Fruit fly (Drosophila melanogaster) whole organism, embryonic: ENCODE measurements around the gene CG4267.
A peak's percentile ranks its signal among the peaks of the same experiment; 100 is the strongest.

ENCODE experiments used
- Awh ChIP-seq: fragments of 200-800 bp; sonication (Bioruptor generic); IDR thresholded peaks from 2 replicates; pipeline ENCODE4, ENCODE4 v1.3.6; 2022; ENCODE audit warnings: missing biosample characterization, missing genetic modification characterization
- Bgb ChIP-seq: fragments of 200-800 bp; sonication (Bioruptor generic); IDR thresholded peaks from 2 replicates; pipeline ENCODE4 v1.3.6; 2022; ENCODE audit warnings: missing biosample characterization, missing genetic modification characterization; ENCODE audit not compliant: partially characterized antibody
- CG10147 ChIP-seq: fragments of 200-800 bp; sonication (Bioruptor generic); optimal IDR thresholded peaks from 2 replicates; lab custom pipeline; 2019; ENCODE audit warnings: missing biosample characterization, mild to moderate bottlenecking, missing genetic modification characterization, moderate library complexity
- CG10209 ChIP-seq: fragments of 200-800 bp; sonication (Bioruptor generic); optimal IDR thresholded peaks from 3 replicates; lab custom pipeline; 2017; ENCODE audit warnings: missing biosample characterization, mild to moderate bottlenecking, missing genetic modification characterization, missing genetic modification reagents
- CG10431 ChIP-seq: fragments of 200-800 bp; sonication (Bioruptor generic); optimal IDR thresholded peaks from 3 replicates; lab custom pipeline; 2018; ENCODE audit warnings: missing biosample characterization, mild to moderate bottlenecking, missing genetic modification characterization
- CG12659 ChIP-seq: fragments of 200-800 bp; sonication (Bioruptor generic); optimal IDR thresholded peaks from 3 replicates; lab custom pipeline; 2017; ENCODE audit warnings: mild to moderate bottlenecking, missing biosample characterization, missing genetic modification reagents, missing genetic modification characterization
- CG14441 ChIP-seq: fragments of 200-800 bp; sonication (Bioruptor generic); IDR thresholded peaks from 2 replicates; pipeline ENCODE4 v1.3.6; 2022; ENCODE audit warnings: missing biosample characterization, missing genetic modification characterization
- CG14710 ChIP-seq: fragments of 200-800 bp; sonication (Bioruptor generic); optimal IDR thresholded peaks from 3 replicates; lab custom pipeline; 2019; ENCODE audit warnings: missing biosample characterization, mild to moderate bottlenecking, missing genetic modification characterization, moderate library complexity
- CG14860 ChIP-seq: fragments of 200-800 bp; sonication (Bioruptor generic); IDR thresholded peaks from 3 replicates; pipeline ENCODE4 v1.3.6; 2022; ENCODE audit warnings: missing biosample characterization, missing genetic modification characterization; ENCODE audit not compliant: partially characterized antibody
- CG1529 ChIP-seq: fragments of 200-800 bp; sonication (Bioruptor generic); optimal IDR thresholded peaks from 3 replicates; lab custom pipeline; 2018; ENCODE audit warnings: missing biosample characterization, missing genetic modification characterization
- CG16813 ChIP-seq: fragments of 200-800 bp; sonication (Bioruptor generic); IDR thresholded peaks from 3 replicates; pipeline ENCODE4 v1.3.6; 2022; ENCODE audit warnings: missing biosample characterization, missing genetic modification characterization; ENCODE audit not compliant: partially characterized antibody
- CG17385 ChIP-seq: fragments of 200-800 bp; sonication (Bioruptor generic); optimal IDR thresholded peaks from 3 replicates; lab custom pipeline; 2018; ENCODE audit warnings: missing biosample characterization, mild to moderate bottlenecking, missing genetic modification characterization
- CG30431 ChIP-seq: fragments of 200-800 bp; sonication (Bioruptor generic); optimal IDR thresholded peaks from 2 replicates; lab custom pipeline; 2017; ENCODE audit warnings: missing biosample characterization, missing genetic modification characterization
- CG6791 ChIP-seq: fragments of 200-800 bp; sonication (Bioruptor generic); IDR thresholded peaks from 3 replicates; pipeline ENCODE4 v1.3.6; 2022; ENCODE audit warnings: missing biosample characterization, missing genetic modification characterization; ENCODE audit not compliant: partially characterized antibody
- CHES-1-like ChIP-seq: fragments of 200-800 bp; sonication (Bioruptor generic); optimal IDR thresholded peaks from 2 replicates; lab custom pipeline; 2016; ENCODE audit warnings: missing biosample characterization, missing genetic modification characterization
- CTCF ChIP-seq: fragments of 200-800 bp; sonication (Bioruptor generic); optimal IDR thresholded peaks from 2 replicates; lab custom pipeline; 2017; ENCODE audit warnings: missing biosample characterization, mild to moderate bottlenecking, missing genetic modification characterization, moderate library complexity
- CoRest ChIP-seq: fragments of 200-800 bp; sonication (Bioruptor generic); optimal IDR thresholded peaks from 3 replicates; lab custom pipeline; 2018; ENCODE audit warnings: missing biosample characterization, mild to moderate bottlenecking, missing genetic modification characterization, moderate library complexity
- D19A ChIP-seq: fragments of 200-800 bp; optimal IDR thresholded peaks from 3 replicates; lab custom pipeline; 2019; ENCODE audit warnings: missing biosample characterization, mild to moderate bottlenecking, missing genetic modification characterization, moderate library complexity
- D19B ChIP-seq: fragments of 200-800 bp; sonication (Bioruptor generic); optimal IDR thresholded peaks from 2 replicates; lab custom pipeline; 2017; ENCODE audit warnings: missing biosample characterization, mild to moderate bottlenecking, missing genetic modification characterization
- Dip2 ChIP-seq: fragments of 200-800 bp; sonication (Bioruptor generic); IDR thresholded peaks from 2 replicates; pipeline ENCODE4 v1.3.6; 2022; ENCODE audit warnings: missing biosample characterization, missing genetic modification characterization
- Dll ChIP-seq: fragments of 200-800 bp; sonication (Bioruptor generic); IDR thresholded peaks from 4 replicates; pipeline ENCODE4 v1.3.6; 2022; ENCODE audit warnings: missing biosample characterization, missing genetic modification characterization; ENCODE audit not compliant: partially characterized antibody
- Doc3 ChIP-seq: fragments of 200-800 bp; sonication (Bioruptor generic); IDR thresholded peaks from 3 replicates; pipeline ENCODE4 v1.3.6; 2022; ENCODE audit warnings: missing biosample characterization, missing genetic modification characterization; ENCODE audit not compliant: partially characterized antibody
- Dp ChIP-seq: fragments of 200-800 bp; sonication (Bioruptor generic); optimal IDR thresholded peaks from 2 replicates; lab custom pipeline; 2018; ENCODE audit warnings: missing biosample characterization, mild to moderate bottlenecking, missing genetic modification characterization, moderate library complexity
- HmgZ ChIP-seq: fragments of 200-800 bp; sonication (Bioruptor generic); optimal IDR thresholded peaks from 2 replicates; lab custom pipeline; 2018; ENCODE audit warnings: missing biosample characterization, mild to moderate bottlenecking, missing genetic modification characterization
- Kr ChIP-seq: fragments of 200-800 bp; sonication (Bioruptor generic); optimal IDR thresholded peaks from 2 replicates; lab custom pipeline; 2017; ENCODE audit warnings: missing biosample characterization, mild to moderate bottlenecking, missing genetic modification characterization
- NFAT ChIP-seq: fragments of 200-800 bp; sonication (Bioruptor generic); IDR thresholded peaks from 2 replicates; pipeline ENCODE4 v1.3.6; 2022; ENCODE audit warnings: missing biosample characterization, missing genetic modification characterization
- Nf-YA ChIP-seq: fragments of 200-800 bp; sonication (Bioruptor generic); IDR thresholded peaks from 2 replicates; pipeline ENCODE4 v1.3.6; 2022; ENCODE audit warnings: missing biosample characterization, missing genetic modification characterization
- Sry-β ChIP-seq: fragments of 200-800 bp; sonication (Bioruptor generic); optimal IDR thresholded peaks from 2 replicates; lab custom pipeline; 2018; ENCODE audit warnings: missing biosample characterization, mild to moderate bottlenecking, missing genetic modification characterization, moderate library complexity
- Trl ChIP-seq, 3 experiments: fragments of >200 bp in 2 of 3; fragments of 200-800 bp in 1 of 3; sonication (Bioruptor generic) in 1 of 3; optimal IDR thresholded peaks; 2 replicates in 1 of 3; 3 replicates in 2 of 3; lab custom pipeline; 2016 to 2017; ENCODE audit warnings: missing biosample characterization in 1 of 3, missing genetic modification characterization in 1 of 3
- bcd ChIP-seq: fragments of 200-800 bp; sonication (Bioruptor generic); optimal IDR thresholded peaks from 2 replicates; lab custom pipeline; 2017; ENCODE audit warnings: missing biosample characterization, mild to moderate bottlenecking, missing genetic modification characterization
- bigmax ChIP-seq: fragments of 200-800 bp; sonication (Bioruptor generic); optimal IDR thresholded peaks from 2 replicates; lab custom pipeline; 2018; ENCODE audit warnings: missing biosample characterization, mild to moderate bottlenecking, missing genetic modification characterization
- chn ChIP-seq: fragments of 200-800 bp; sonication (Bioruptor generic); optimal IDR thresholded peaks from 2 replicates; lab custom pipeline; 2016; ENCODE audit warnings: missing biosample characterization, missing genetic modification characterization
- hbn ChIP-seq: fragments of 200-800 bp; sonication (Bioruptor generic); IDR thresholded peaks from 2 replicates; pipeline ENCODE4 v1.3.6; 2022; ENCODE audit warnings: missing biosample characterization, missing genetic modification characterization; ENCODE audit not compliant: partially characterized antibody
- lbe ChIP-seq: fragments of 200-800 bp; sonication (Bioruptor generic); optimal IDR thresholded peaks from 2 replicates; lab custom pipeline; 2016; ENCODE audit warnings: missing biosample characterization, mild to moderate bottlenecking, missing genetic modification characterization
- pzg ChIP-seq: fragments of 200-800 bp; sonication (Bioruptor generic); optimal IDR thresholded peaks from 3 replicates; lab custom pipeline; 2018; ENCODE audit warnings: missing biosample characterization, mild to moderate bottlenecking, missing genetic modification characterization, moderate library complexity
- salm ChIP-seq: fragments of 200-800 bp; sonication (Bioruptor generic); optimal IDR thresholded peaks from 2 replicates; lab custom pipeline; 2018; ENCODE audit warnings: missing biosample characterization, mild to moderate bottlenecking, missing genetic modification characterization
- sisA ChIP-seq: fragments of 200-800 bp; sonication (Bioruptor generic); IDR thresholded peaks from 2 replicates; pipeline ENCODE4 v1.3.6; 2022; ENCODE audit warnings: missing biosample characterization, missing genetic modification characterization
- sna ChIP-seq: fragments of 200-800 bp; sonication (Bioruptor generic); IDR thresholded peaks from 2 replicates; pipeline ENCODE4 v1.3.6; 2022; ENCODE audit warnings: missing biosample characterization, missing genetic modification characterization; ENCODE audit not compliant: partially characterized antibody
- tgo ChIP-seq: fragments of 200-800 bp; sonication (Bioruptor generic); IDR thresholded peaks from 3 replicates; pipeline ENCODE4 v1.3.6; 2022; ENCODE audit warnings: missing biosample characterization, missing genetic modification characterization
- vnd ChIP-seq: fragments of 200-800 bp; sonication (Bioruptor generic); IDR thresholded peaks from 3 replicates; pipeline ENCODE4 v1.3.6; 2022; ENCODE audit warnings: missing biosample characterization, missing genetic modification characterization; ENCODE audit not compliant: partially characterized antibody

The CG4267 gene

dm6 chr2L:2236722-2237121 lies 5.5 kb upstream of the CG4267 start, which contains the start of gene Sec24CD (continued):
- peak; percentile 89 for TF ChIP-seq Dll (GFP tag; lab: Robert Waterston, UW)
- peak; percentile 84 for TF ChIP-seq pzg (GFP tag; lab: Kevin White, UChicago)
- TF ChIP-seq CG12659 = peak; percentile 73
- peak; percentile 39 for TF ChIP-seq HmgZ (tag; lab: Kevin White, UChicago)
- no peak for TF ChIP-seq Sry-β
- TF ChIP-seq CG6791 = peak; percentile 96
- TF ChIP-seq Trl (optimal IDR thresholded peaks at IDR 0.05; lab: Kevin White, UChicago) = no peak
- TF ChIP-seq Trl (GFP tag; optimal IDR thresholded peaks at IDR 0.05; lab: Kevin White, UChicago) = no peak
- TF ChIP-seq lbe = peak; percentile 46
- no peak for TF ChIP-seq Kr (GFP tag; lab: Kevin White, UChicago)
- TF ChIP-seq hbn (GFP tag; lab: Robert Waterston, UW) = peak; percentile 76
- peak; percentile 87 for TF ChIP-seq Doc3 (GFP tag; lab: Robert Waterston, UW)
- peak; percentile 16 for TF ChIP-seq salm
- TF ChIP-seq vnd (GFP tag; lab: Robert Waterston, UW) = peak; percentile 84
- peak; percentile 96 for TF ChIP-seq sna (GFP tag; lab: Robert Waterston, UW)
- TF ChIP-seq Dp (GFP tag; lab: Kevin White, UChicago) = peak; percentile 43

dm6 chr2L:2238151-2238550 lies 4.0 kb upstream of the CG4267 start, which contains the start of gene Tengl3:
Gene Tengl3, minus strand, starts transcription at chr2L:2238251.
- TF ChIP-seq bigmax (no peak), CoRest (no peak), CHES-1-like (GFP tag; lab: Kevin White, UChicago) (no peak), CG16813 (GFP tag; lab: Robert Waterston, UW) (no peak), CG10431 (no peak), CG14710 (tag; lab: Kevin White, UChicago) (no peak), chn (GFP tag; lab: Kevin White, UChicago) (no peak), D19B (GFP tag; lab: Kevin White, UChicago) (no peak)
- TF ChIP-seq, all 482 proteins: peak for 0

dm6 chr2L:2239284-2239683 lies 2.9 kb upstream of the CG4267 start, which contains the start of gene Tengl2:
Gene Tengl2, minus strand, starts transcription at chr2L:2239384.
- TF ChIP-seq CG30431 (no peak), CG14860 (GFP tag; lab: Robert Waterston, UW) (no peak), Dip2 (GFP tag; lab: Robert Waterston, UW) (no peak), CG10147 (GFP tag; lab: Kevin White, UChicago) (no peak), bcd (no peak), Awh (GFP tag; lab: Robert Waterston, UW) (no peak)

- TF ChIP-seq CG16813 (GFP tag; lab: Robert Waterston, UW) (no peak), NFAT (GFP tag; lab: Robert Waterston, UW) (no peak), CG17385 (GFP tag; lab: Kevin White, UChicago) (no peak), D19A (tag; lab: Kevin White, UChicago) (no peak), Nf-YA (GFP tag; lab: Robert Waterston, UW) (no peak), CTCF (GFP tag; lab: Kevin White, UChicago) (no peak), CG14441 (no peak), Bgb (GFP tag; lab: Robert Waterston, UW) (no peak), tgo (no peak), sisA (no peak), CG10209 (GFP tag; lab: Kevin White, UChicago) (no peak), CG1529 (GFP tag; lab: Kevin White, UChicago) (no peak)
Observed at dm6 chr2L:2240493-2240892, 1.7 kb upstream of the CG4267 start, which contains the start of gene Tengl1. Gene Tengl1, minus strand, starts transcription at chr2L:2240593.
